Fruit fly (Drosophila melanogaster) whole organism, prepupa: ENCODE results near the gene rno.

Experiments used
- CG10631 ChIP-seq: fragments of 200-800 bp; sonication (Bioruptor generic); optimal IDR thresholded peaks from 2 replicates; lab custom pipeline; 2016; ENCODE audit warnings: missing biosample characterization, missing genetic modification characterization
- CG10669 ChIP-seq: fragments of 200-800 bp; sonication (Bioruptor generic); optimal IDR thresholded peaks from 3 replicates; lab custom pipeline; 2018; ENCODE audit warnings: missing biosample characterization, mild to moderate bottlenecking, missing genetic modification characterization, moderate library complexity
- CG11902 ChIP-seq: fragments of 200-800 bp; sonication (Bioruptor generic); optimal IDR thresholded peaks from 3 replicates; lab custom pipeline; 2016; ENCODE audit warnings: missing biosample characterization, missing genetic modification characterization
- CG15336 ChIP-seq: fragments of 200-800 bp; sonication (Bioruptor generic); IDR thresholded peaks from 2 replicates; pipeline ENCODE4 v1.3.6; 2022; ENCODE audit warnings: missing biosample characterization, missing genetic modification characterization
- CG1621 ChIP-seq: fragments of 200-800 bp; sonication (Bioruptor generic); optimal IDR thresholded peaks from 3 replicates; lab custom pipeline; 2018; ENCODE audit warnings: missing biosample characterization, mild to moderate bottlenecking, missing genetic modification characterization
- CG16779 ChIP-seq: fragments of 200-800 bp; sonication (Bioruptor generic); optimal IDR thresholded peaks from 3 replicates; lab custom pipeline; 2017; ENCODE audit warnings: missing biosample characterization, mild to moderate bottlenecking, missing genetic modification characterization
- CG3032 ChIP-seq: fragments of 200-800 bp; optimal IDR thresholded peaks from 2 replicates; lab custom pipeline; 2019; ENCODE audit warnings: missing biosample characterization, mild to moderate bottlenecking, missing genetic modification characterization, moderate library complexity
- CG31627 ChIP-seq: fragments of 200-800 bp; sonication (Bioruptor generic); optimal IDR thresholded peaks from 3 replicates; lab custom pipeline; 2016; ENCODE audit warnings: missing biosample characterization, missing genetic modification characterization
- CG32006 ChIP-seq: fragments of 200-800 bp; sonication (Bioruptor generic); optimal IDR thresholded peaks from 3 replicates; lab custom pipeline; 2017; ENCODE audit warnings: missing biosample characterization, mild to moderate bottlenecking, missing genetic modification characterization
- CG34406 ChIP-seq: fragments of 200-800 bp; sonication (Bioruptor generic); optimal IDR thresholded peaks from 3 replicates; lab custom pipeline; 2016; ENCODE audit warnings: missing biosample characterization, missing genetic modification characterization
- CG3919 ChIP-seq: fragments of 200-800 bp; sonication (Bioruptor generic); optimal IDR thresholded peaks from 3 replicates; lab custom pipeline; 2016; ENCODE audit warnings: missing biosample characterization, missing genetic modification characterization
- CG4318 ChIP-seq: fragments of 200-800 bp; sonication (Bioruptor generic); optimal IDR thresholded peaks from 3 replicates; lab custom pipeline; 2017; ENCODE audit warnings: missing biosample characterization, mild to moderate bottlenecking, missing genetic modification characterization
- CG6163 ChIP-seq: fragments of 200-800 bp; sonication (Bioruptor generic); IDR thresholded peaks from 3 replicates; pipeline ENCODE4 v1.3.6; 2022; ENCODE audit warnings: missing biosample characterization, missing genetic modification characterization
- CG6792 ChIP-seq: fragments of 200-800 bp; sonication (Bioruptor generic); optimal IDR thresholded peaks from 3 replicates; lab custom pipeline; 2016; ENCODE audit warnings: missing biosample characterization, missing genetic modification characterization
- CG6808 ChIP-seq: fragments of 200-800 bp; sonication (Bioruptor generic); optimal IDR thresholded peaks from 3 replicates; lab custom pipeline; 2017; ENCODE audit warnings: missing biosample characterization, missing genetic modification characterization, mild to moderate bottlenecking, moderate library complexity, missing genetic modification reagents
- CG6854 ChIP-seq: fragments of 200-800 bp; sonication (Bioruptor generic); optimal IDR thresholded peaks from 2 replicates; lab custom pipeline; 2017; ENCODE audit warnings: missing biosample characterization, mild to moderate bottlenecking, missing genetic modification characterization
- CG7368 ChIP-seq: fragments of 200-800 bp; sonication (Bioruptor generic); optimal IDR thresholded peaks from 3 replicates; lab custom pipeline; 2016; ENCODE audit warnings: missing biosample characterization, missing genetic modification characterization
- CG8119 ChIP-seq: fragments of 200-800 bp; sonication (Bioruptor generic); IDR thresholded peaks from 3 replicates; pipeline ENCODE4 v1.3.6; 2022; ENCODE audit warnings: missing biosample characterization, missing genetic modification characterization
- CG8632 ChIP-seq: fragments of 200-800 bp; sonication (Bioruptor generic); optimal IDR thresholded peaks from 3 replicates; lab custom pipeline; 2016; ENCODE audit warnings: missing biosample characterization, missing genetic modification characterization
- CG9139 ChIP-seq: fragments of 200-800 bp; sonication (Bioruptor generic); optimal IDR thresholded peaks from 3 replicates; lab custom pipeline; 2017; ENCODE audit warnings: missing biosample characterization, mild to moderate bottlenecking, missing genetic modification characterization
- Eip75B ChIP-seq: fragments of 200-800 bp; sonication (Bioruptor generic); optimal IDR thresholded peaks from 3 replicates; lab custom pipeline; 2016; ENCODE audit warnings: missing biosample characterization, missing genetic modification characterization
- Eip78C ChIP-seq: fragments of 200-800 bp; sonication (Bioruptor generic); peaks from one replicate; lab custom pipeline; 2016; ENCODE audit warnings: missing biosample characterization, missing genetic modification characterization
- Eip93F ChIP-seq: fragments of 200-800 bp; sonication (Bioruptor generic); optimal IDR thresholded peaks from 2 replicates; lab custom pipeline; 2016; ENCODE audit warnings: missing biosample characterization, mild to moderate bottlenecking, missing genetic modification characterization
- Ets21C ChIP-seq: fragments of 200-800 bp; sonication (Bioruptor generic); optimal IDR thresholded peaks from 3 replicates; lab custom pipeline; 2016; ENCODE audit warnings: missing biosample characterization, missing genetic modification characterization
- Ets96B ChIP-seq: fragments of 200-800 bp; optimal IDR thresholded peaks from 2 replicates; lab custom pipeline; 2019; ENCODE audit warnings: missing biosample characterization, mild to moderate bottlenecking, missing genetic modification characterization, moderate library complexity
- Hr38 ChIP-seq: sonication (Bioruptor generic); optimal IDR thresholded peaks from 2 replicates; lab custom pipeline; 2016; ENCODE audit warnings: missing biosample characterization, missing genetic modification characterization
- Hr39 ChIP-seq: fragments of 200-800 bp; sonication (Bioruptor generic); optimal IDR thresholded peaks from 2 replicates; lab custom pipeline; 2016; ENCODE audit warnings: missing biosample characterization, missing genetic modification characterization
- Lpt ChIP-seq: fragments of 200-800 bp; sonication (Bioruptor generic); optimal IDR thresholded peaks from 3 replicates; lab custom pipeline; 2016; ENCODE audit warnings: missing biosample characterization, missing genetic modification characterization
- Met ChIP-seq: fragments of 200-800 bp; sonication (Bioruptor generic); optimal IDR thresholded peaks from 3 replicates; lab custom pipeline; 2016; ENCODE audit warnings: missing biosample characterization, missing genetic modification characterization
- OdsH ChIP-seq: fragments of 200-800 bp; sonication (Bioruptor generic); optimal IDR thresholded peaks from 3 replicates; lab custom pipeline; 2016; ENCODE audit warnings: missing biosample characterization, missing genetic modification characterization
- Smox ChIP-seq: fragments of 200-800 bp; sonication (Bioruptor generic); optimal IDR thresholded peaks from 3 replicates; lab custom pipeline; 2016; ENCODE audit warnings: missing biosample characterization, missing genetic modification characterization
- Sox14 ChIP-seq: fragments of 200-800 bp; sonication (Bioruptor generic); optimal IDR thresholded peaks from 3 replicates; lab custom pipeline; 2016; ENCODE audit warnings: missing biosample characterization, missing genetic modification characterization
- achi ChIP-seq: fragments of 200-800 bp; sonication (Bioruptor generic); optimal IDR thresholded peaks from 3 replicates; lab custom pipeline; 2016; ENCODE audit warnings: missing biosample characterization, missing genetic modification characterization
- dac ChIP-seq: fragments of 200-800 bp; sonication (Bioruptor generic); optimal IDR thresholded peaks from 2 replicates; lab custom pipeline; 2017; ENCODE audit warnings: missing biosample characterization, mild to moderate bottlenecking, missing genetic modification characterization
- dsx ChIP-seq: fragments of 200-800 bp; optimal IDR thresholded peaks from 3 replicates; lab custom pipeline; 2019; ENCODE audit warnings: missing biosample characterization, mild to moderate bottlenecking, missing genetic modification characterization, moderate library complexity; ENCODE audit not compliant: poor library complexity, severe bottlenecking
- eg ChIP-seq: fragments of 200-800 bp; sonication (Bioruptor generic); IDR thresholded peaks from 3 replicates; pipeline ENCODE4 v1.3.6; 2022; ENCODE audit warnings: missing biosample characterization, missing genetic modification characterization
- esn ChIP-seq: fragments of 200-800 bp; sonication (Bioruptor generic); optimal IDR thresholded peaks from 2 replicates; lab custom pipeline; 2016; ENCODE audit warnings: missing biosample characterization, mild to moderate bottlenecking, missing genetic modification characterization, moderate library complexity
- fd59A ChIP-seq: fragments of 200-800 bp; sonication (Bioruptor generic); optimal IDR thresholded peaks from 2 replicates; lab custom pipeline; 2017; ENCODE audit warnings: missing biosample characterization, mild to moderate bottlenecking, missing genetic modification characterization, missing genetic modification reagents
- fd85E ChIP-seq: fragments of 200-800 bp; sonication (Bioruptor generic); optimal IDR thresholded peaks from 3 replicates; lab custom pipeline; 2016; ENCODE audit warnings: missing biosample characterization, missing genetic modification characterization
- lz ChIP-seq: fragments of 200-800 bp; sonication (Bioruptor generic); optimal IDR thresholded peaks from 3 replicates; lab custom pipeline; 2016; ENCODE audit warnings: missing biosample characterization, missing genetic modification characterization
- pdm3 ChIP-seq: fragments of 200-800 bp; sonication (Bioruptor generic); optimal IDR thresholded peaks from 3 replicates; lab custom pipeline; 2016; ENCODE audit warnings: missing biosample characterization, missing genetic modification characterization
- salr ChIP-seq, 2 experiments: fragments of 200-800 bp; sonication (Bioruptor generic); optimal IDR thresholded peaks; 3 replicates each; lab custom pipeline; 2016 to 2018; ENCODE audit warnings: missing biosample characterization in 2 of 2, missing genetic modification characterization in 2 of 2, mild to moderate bottlenecking in 1 of 2
- ss ChIP-seq, 2 experiments: fragments of 200-800 bp; sonication (Bioruptor generic); optimal IDR thresholded peaks; 2 replicates in 1 of 2; 3 replicates in 1 of 2; lab custom pipeline; 2017 to 2018; ENCODE audit warnings: mild to moderate bottlenecking in 2 of 2, missing biosample characterization in 2 of 2, missing genetic modification characterization in 2 of 2, moderate library complexity in 1 of 2

rno gene

DNA sequence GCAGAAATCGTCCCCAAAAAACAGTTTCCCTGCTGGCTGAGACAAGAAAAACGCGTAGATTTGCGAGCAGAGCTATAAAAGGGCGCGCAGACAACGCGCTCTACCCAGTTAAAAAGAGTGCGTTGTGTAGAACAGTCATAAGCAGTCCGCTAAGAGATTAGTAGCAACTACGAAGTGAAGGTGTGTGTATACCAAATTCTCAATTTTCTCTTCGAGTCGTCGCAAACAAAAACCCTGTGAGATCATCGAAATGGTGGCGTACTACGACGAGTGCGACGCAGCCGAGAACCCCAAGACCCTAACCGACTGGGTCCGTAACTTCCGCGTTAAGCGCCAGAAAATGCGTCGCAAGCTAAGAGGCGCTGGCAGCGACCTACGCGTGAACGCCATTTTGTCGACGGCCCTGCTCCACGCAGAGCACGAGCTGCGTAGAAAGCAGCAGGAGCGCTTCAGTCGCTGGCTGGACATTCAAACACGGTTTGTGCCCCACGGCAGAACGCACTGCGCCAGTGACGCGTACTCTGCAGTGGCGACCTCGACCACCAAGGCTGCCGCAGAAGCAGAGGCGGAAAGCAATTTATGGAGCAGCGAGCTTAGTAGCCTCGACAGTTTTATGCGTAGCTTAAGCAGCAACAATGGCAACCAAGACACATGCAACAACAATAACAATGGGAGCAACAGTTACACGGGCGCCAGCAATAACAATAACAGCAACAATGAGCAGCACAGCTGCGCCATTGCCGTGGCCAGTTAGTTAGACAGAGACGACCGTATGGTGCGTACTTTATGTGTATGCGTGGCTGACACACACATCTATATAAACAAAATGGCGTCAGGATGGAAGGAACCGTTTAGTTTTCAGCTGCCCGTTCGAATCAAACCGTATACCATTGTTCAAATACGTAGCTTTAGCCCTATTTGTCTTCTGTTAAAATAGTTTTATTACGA is 24.7 kb upstream of the rno start (continued):
- TF ChIP-seq CG10669 (GFP tag; lab: Kevin White, UChicago) (no peak), salr (GFP tag; optimal IDR thresholded peaks at IDR 0.05; lab: Kevin White, UChicago) (no peak), CG15336 (GFP tag; lab: Robert Waterston, UW) (peak; percentile 8; the same call in 1 of the 2 replicates), CG8632 (GFP tag; lab: Kevin White, UChicago) (peak; percentile 1), CG8119 (GFP tag; lab: Robert Waterston, UW) (0 out of 3 replicates have a peak, but pooled peaks have one; percentile 23), lz (GFP tag; lab: Kevin White, UChicago) (no peak), Hr38 (GFP tag; lab: Kevin White, UChicago) (no peak), dsx (GFP tag; lab: Kevin White, UChicago) (peak; percentile 63), eg (GFP tag; lab: Robert Waterston, UW) (peak; percentile 42; the same call in 2 of the 3 replicates), achi (GFP tag; lab: Kevin White, UChicago) (no peak), esn (GFP tag; lab: Kevin White, UChicago) (no peak), CG1621 (tag; lab: Kevin White, UChicago) (peak; percentile 62), CG7368 (GFP tag; lab: Kevin White, UChicago) (peak; percentile 26), CG9139 (GFP tag; lab: Kevin White, UChicago) (peak; percentile 41), ss (GFP tag; optimal IDR thresholded peaks at IDR 0.05; lab: Kevin White, UChicago) (no peak)
- TF ChIP-seq, all 60 proteins: peak for 17

DNA sequence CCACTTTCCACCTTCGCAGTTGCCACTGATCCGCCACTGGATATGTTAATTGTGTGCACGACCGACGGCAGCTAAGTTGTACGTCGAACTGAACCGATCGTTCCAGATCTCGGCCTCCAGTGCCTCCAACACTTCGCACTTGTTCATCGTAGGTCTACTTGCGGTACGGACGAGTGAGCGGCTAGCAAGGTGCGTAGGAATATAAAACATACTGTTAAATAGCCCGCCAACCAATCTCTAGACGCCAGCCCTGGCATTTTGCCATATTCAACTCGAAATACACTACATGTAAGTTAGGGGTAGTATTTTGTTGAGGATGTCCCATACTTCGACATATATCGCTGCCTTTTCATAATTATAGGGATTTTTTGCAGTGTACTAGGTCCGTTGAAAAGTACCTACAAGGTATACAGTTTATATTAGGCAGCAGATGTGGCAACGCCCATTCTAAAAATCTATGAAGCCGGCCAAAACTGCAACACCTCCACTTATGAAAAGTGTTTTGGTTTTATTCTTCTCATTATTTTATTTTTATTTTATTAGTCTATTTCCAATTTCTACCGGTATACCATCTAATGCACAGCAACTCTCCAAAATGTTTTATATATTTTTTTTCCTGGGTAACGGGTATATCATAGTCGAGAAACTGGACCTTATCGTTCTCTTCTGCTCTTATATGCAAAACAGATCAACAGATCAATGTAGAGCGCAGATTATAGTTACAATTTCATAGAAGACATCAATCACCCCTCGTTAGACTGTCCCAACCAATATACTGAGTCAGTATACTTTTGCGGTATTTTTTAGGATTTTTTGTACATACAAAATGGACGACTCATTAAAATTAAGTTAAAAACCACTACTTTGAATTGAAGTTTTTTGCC is 23.7 kb upstream of the rno start, which contains the start of the genes pyx and CG33229:
pyx (minus strand) TSS at position 51 of the 884 bp plus-strand sequence.
CG33229 (plus strand) TSS at position 834 of the 884 bp plus-strand sequence.
- peak; percentile 74 for TF ChIP-seq CG6792 (GFP tag; lab: Kevin White, UChicago)
- peak; percentile 72 for TF ChIP-seq salr (GFP tag; optimal IDR thresholded peaks at IDR 0.05; lab: Kevin White, UChicago)
- peak; percentile 88 for TF ChIP-seq lz (GFP tag; lab: Kevin White, UChicago)
- peak; percentile 80 for TF ChIP-seq dac (GFP tag; lab: Kevin White, UChicago)
- TF ChIP-seq Eip93F (GFP tag; lab: Kevin White, UChicago): peak; percentile 79
- peak; percentile 94 for TF ChIP-seq CG32006 (GFP tag; lab: Kevin White, UChicago)
- no peak for TF ChIP-seq fd85E (GFP tag; lab: Kevin White, UChicago)
- peak; percentile 81 for TF ChIP-seq CG11902
- TF ChIP-seq CG6854 (GFP tag; lab: Kevin White, UChicago): no peak
- TF ChIP-seq CG3919 (GFP tag; lab: Kevin White, UChicago): peak; percentile 78
- TF ChIP-seq CG6808 (GFP tag; lab: Kevin White, UChicago): peak; percentile 71
- TF ChIP-seq achi (GFP tag; lab: Kevin White, UChicago): peak; percentile 78
- TF ChIP-seq Sox14 (GFP tag; lab: Kevin White, UChicago): peak; percentile 79
- no peak for TF ChIP-seq CG4318 (GFP tag; lab: Kevin White, UChicago)
- peak; percentile 81 for TF ChIP-seq CG6163 (GFP tag; lab: Robert Waterston, UW)
- TF ChIP-seq CG10631 (GFP tag; lab: Kevin White, UChicago): peak; percentile 86
- peak; percentile 81 for TF ChIP-seq CG3032 (tag; lab: Kevin White, UChicago)
- peak; percentile 62 for TF ChIP-seq CG15336 (GFP tag; lab: Robert Waterston, UW)
- TF ChIP-seq CG31627 (GFP tag; lab: Kevin White, UChicago): peak; percentile 92
- TF ChIP-seq OdsH (GFP tag; lab: Kevin White, UChicago): peak; percentile 87
- TF ChIP-seq pdm3 (GFP tag; lab: Kevin White, UChicago): peak; percentile 86
- peak; percentile 70 for TF ChIP-seq Ets96B (tag; lab: Kevin White, UChicago)
- TF ChIP-seq CG8119 (GFP tag; lab: Robert Waterston, UW): peak; percentile 74
- TF ChIP-seq esn (GFP tag; lab: Kevin White, UChicago): peak; percentile 88
- TF ChIP-seq CG34406 (GFP tag; lab: Kevin White, UChicago): peak; percentile 75
- TF ChIP-seq Ets21C: peak; percentile 86
- peak; percentile 42 for TF ChIP-seq CG1621 (tag; lab: Kevin White, UChicago)
- TF ChIP-seq Met (GFP tag; lab: Kevin White, UChicago): peak; percentile 82
- TF ChIP-seq CG16779 (tag; lab: Kevin White, UChicago): no peak
- no peak for TF ChIP-seq CG9139 (GFP tag; lab: Kevin White, UChicago)
- peak; percentile 91 for TF ChIP-seq Eip78C (GFP tag; lab: Kevin White, UChicago)
- peak; percentile 64 for TF ChIP-seq fd59A (GFP tag; lab: Kevin White, UChicago)
- TF ChIP-seq Hr39 (GFP tag; lab: Kevin White, UChicago): peak; percentile 89
- peak; percentile 78 for TF ChIP-seq Smox (GFP tag; lab: Kevin White, UChicago)
- peak; percentile 72 for TF ChIP-seq CG10669 (GFP tag; lab: Kevin White, UChicago)
- peak; percentile 79 for TF ChIP-seq Eip75B (GFP tag; lab: Kevin White, UChicago)
- TF ChIP-seq Lpt (GFP tag; lab: Kevin White, UChicago): peak; percentile 65
